Fruit fly (Drosophila melanogaster) whole organism, embryonic: ENCODE data around the gene Invadolysin.

Experiments used
- Atf6 ChIP-seq: fragments of 200-800 bp; sonication (Bioruptor generic); IDR thresholded peaks from 2 replicates; pipeline ENCODE4 v1.3.6; 2022; ENCODE audit warnings: missing biosample characterization, missing genetic modification characterization
- Bdp1 ChIP-seq: fragments of 200-800 bp; sonication (Bioruptor generic); optimal IDR thresholded peaks from 3 replicates; lab custom pipeline; 2016; ENCODE audit warnings: missing biosample characterization, missing genetic modification characterization
- Bteb2 ChIP-seq: fragments of 200-800 bp; sonication (Bioruptor generic); optimal IDR thresholded peaks from 2 replicates; lab custom pipeline; 2016; ENCODE audit warnings: missing biosample characterization, missing genetic modification characterization
- CG10209 ChIP-seq: fragments of 200-800 bp; sonication (Bioruptor generic); optimal IDR thresholded peaks from 3 replicates; lab custom pipeline; 2017; ENCODE audit warnings: missing biosample characterization, mild to moderate bottlenecking, missing genetic modification characterization, missing genetic modification reagents
- CG10654 ChIP-seq: fragments of 200-800 bp; sonication (Bioruptor generic); optimal IDR thresholded peaks from 2 replicates; lab custom pipeline; 2016; ENCODE audit warnings: missing biosample characterization, missing genetic modification characterization
- CG11398 ChIP-seq: fragments of 200-800 bp; sonication (Bioruptor generic); optimal IDR thresholded peaks from 2 replicates; lab custom pipeline; 2016; ENCODE audit warnings: missing biosample characterization, missing genetic modification characterization
- CG1233 ChIP-seq: fragments of 200-800 bp; sonication (Bioruptor generic); optimal IDR thresholded peaks from 4 replicates; lab custom pipeline; 2018; ENCODE audit warnings: missing biosample characterization, mild to moderate bottlenecking, missing genetic modification characterization
- CG15011 ChIP-seq: fragments of 200-800 bp; sonication (Bioruptor generic); optimal IDR thresholded peaks from 3 replicates; lab custom pipeline; 2018; ENCODE audit warnings: missing biosample characterization, mild to moderate bottlenecking, missing genetic modification characterization
- CG15601 ChIP-seq: fragments of 200-800 bp; sonication (Bioruptor generic); optimal IDR thresholded peaks from 3 replicates; lab custom pipeline; 2019; ENCODE audit warnings: missing biosample characterization, mild to moderate bottlenecking, missing genetic modification characterization, moderate library complexity
- CG1603 ChIP-seq: fragments of 200-800 bp; sonication (Bioruptor generic); optimal IDR thresholded peaks from 2 replicates; lab custom pipeline; 2019; ENCODE audit warnings: missing biosample characterization, mild to moderate bottlenecking, missing genetic modification characterization, moderate library complexity
- CG17385 ChIP-seq: fragments of 200-800 bp; sonication (Bioruptor generic); optimal IDR thresholded peaks from 3 replicates; lab custom pipeline; 2018; ENCODE audit warnings: missing biosample characterization, mild to moderate bottlenecking, missing genetic modification characterization
- CG17829 ChIP-seq: fragments of 200-800 bp; optimal IDR thresholded peaks from 2 replicates; lab custom pipeline; 2019; ENCODE audit warnings: missing biosample characterization, mild to moderate bottlenecking, missing genetic modification characterization, moderate library complexity
- CG18476 ChIP-seq: fragments of 200-800 bp; sonication (Bioruptor generic); optimal IDR thresholded peaks from 2 replicates; lab custom pipeline; 2016; ENCODE audit warnings: missing biosample characterization, mild to moderate bottlenecking, missing genetic modification characterization
- CG2712 ChIP-seq: fragments of 200-800 bp; optimal IDR thresholded peaks from 3 replicates; lab custom pipeline; 2019; ENCODE audit warnings: missing biosample characterization, mild to moderate bottlenecking, missing genetic modification characterization, moderate library complexity
- CG30403 ChIP-seq: fragments of 200-800 bp; sonication (Bioruptor generic); optimal IDR thresholded peaks from 3 replicates; lab custom pipeline; 2016; ENCODE audit warnings: missing biosample characterization, missing genetic modification characterization
- CG3065 ChIP-seq: fragments of 200-800 bp; sonication (Bioruptor generic); optimal IDR thresholded peaks from 2 replicates; lab custom pipeline; 2016; ENCODE audit warnings: missing biosample characterization, missing genetic modification characterization
- CG34422 ChIP-seq: fragments of 200-800 bp; sonication (Bioruptor generic); IDR thresholded peaks from 3 replicates; pipeline ENCODE4 v1.3.6; 2022; ENCODE audit warnings: missing biosample characterization, missing genetic modification characterization
- CG6272 ChIP-seq: fragments of 200-800 bp; sonication (Bioruptor generic); IDR thresholded peaks from 2 replicates; pipeline ENCODE4 v1.3.6; 2022; ENCODE audit warnings: missing biosample characterization, missing genetic modification characterization
- CG6813 ChIP-seq: fragments of 200-800 bp; sonication (Bioruptor generic); optimal IDR thresholded peaks from 2 replicates; lab custom pipeline; 2017; ENCODE audit warnings: missing biosample characterization, missing genetic modification characterization, mild to moderate bottlenecking, moderate library complexity, missing genetic modification reagents
- CG7745 ChIP-seq: fragments of 200-800 bp; sonication (Bioruptor generic); optimal IDR thresholded peaks from 2 replicates; lab custom pipeline; 2018; ENCODE audit warnings: missing biosample characterization, mild to moderate bottlenecking, missing genetic modification characterization, moderate library complexity
- D19B ChIP-seq: fragments of 200-800 bp; sonication (Bioruptor generic); optimal IDR thresholded peaks from 2 replicates; lab custom pipeline; 2017; ENCODE audit warnings: missing biosample characterization, mild to moderate bottlenecking, missing genetic modification characterization
- Doc2 ChIP-seq: fragments of 200-800 bp; sonication (Bioruptor generic); IDR thresholded peaks from 2 replicates; pipeline ENCODE4 v1.3.6; 2022; ENCODE audit warnings: missing biosample characterization, missing genetic modification characterization
- E2f2 ChIP-seq: fragments of 200-800 bp; sonication (Bioruptor generic); IDR thresholded peaks from 2 replicates; pipeline ENCODE4 v1.3.6; 2022; ENCODE audit warnings: missing biosample characterization, missing genetic modification characterization
- Ets97D ChIP-seq: fragments of 200-800 bp; sonication (Bioruptor generic); optimal IDR thresholded peaks from 3 replicates; lab custom pipeline; 2016; ENCODE audit warnings: missing biosample characterization, missing genetic modification characterization
- HHEX ChIP-seq: fragments of 200-800 bp; sonication (Bioruptor generic); optimal IDR thresholded peaks from 3 replicates; lab custom pipeline; 2017; ENCODE audit warnings: missing biosample characterization, mild to moderate bottlenecking, missing genetic modification characterization, missing genetic modification reagents
- HLH3B ChIP-seq: fragments of 200-800 bp; sonication (Bioruptor generic); IDR thresholded peaks from 2 replicates; pipeline ENCODE4 v1.3.6; 2022; ENCODE audit warnings: missing biosample characterization, missing genetic modification characterization
- Hey ChIP-seq: fragments of 200-800 bp; sonication (Bioruptor generic); optimal IDR thresholded peaks from 3 replicates; lab custom pipeline; 2018; ENCODE audit warnings: missing biosample characterization, mild to moderate bottlenecking, missing genetic modification characterization
- HmgD ChIP-seq: fragments of 200-800 bp; sonication (Bioruptor generic); optimal IDR thresholded peaks from 3 replicates; lab custom pipeline; 2016; ENCODE audit warnings: missing biosample characterization, missing genetic modification characterization
- Hsf ChIP-seq: fragments of 200-800 bp; sonication (Bioruptor generic); optimal IDR thresholded peaks from 3 replicates; lab custom pipeline; 2016; ENCODE audit warnings: missing biosample characterization, missing genetic modification characterization
- Kr ChIP-seq: fragments of 200-800 bp; sonication (Bioruptor generic); optimal IDR thresholded peaks from 2 replicates; lab custom pipeline; 2017; ENCODE audit warnings: missing biosample characterization, mild to moderate bottlenecking, missing genetic modification characterization
- NC2β ChIP-seq: fragments of 200-800 bp; sonication (Bioruptor generic); optimal IDR thresholded peaks from 2 replicates; lab custom pipeline; 2016; ENCODE audit warnings: missing biosample characterization, missing genetic modification characterization
- Rx ChIP-seq: fragments of 200-800 bp; sonication (Bioruptor generic); IDR thresholded peaks from 2 replicates; pipeline ENCODE4 v1.3.6; 2022; ENCODE audit warnings: missing biosample characterization, missing genetic modification characterization
- Sox100B ChIP-seq: fragments of 200-800 bp; sonication (Bioruptor generic); optimal IDR thresholded peaks from 3 replicates; lab custom pipeline; 2018; ENCODE audit warnings: missing biosample characterization, mild to moderate bottlenecking, missing genetic modification characterization
- Ssrp ChIP-seq: fragments of 200-800 bp; sonication (Bioruptor generic); optimal IDR thresholded peaks from 2 replicates; lab custom pipeline; 2018; ENCODE audit warnings: missing biosample characterization, mild to moderate bottlenecking, missing genetic modification characterization, moderate library complexity
- Vsx1 ChIP-seq: fragments of 200-800 bp; sonication (Bioruptor generic); optimal IDR thresholded peaks from 2 replicates; lab custom pipeline; 2017; ENCODE audit warnings: missing biosample characterization, mild to moderate bottlenecking, missing genetic modification characterization, missing genetic modification reagents
- ato ChIP-seq: fragments of 200-800 bp; sonication (Bioruptor generic); IDR thresholded peaks from 2 replicates; pipeline ENCODE4 v1.3.6; 2022; ENCODE audit warnings: missing biosample characterization, missing genetic modification characterization; ENCODE audit not compliant: partially characterized antibody
- az2 ChIP-seq: fragments of 200-800 bp; sonication (Bioruptor generic); optimal IDR thresholded peaks from 3 replicates; lab custom pipeline; 2016; ENCODE audit warnings: missing biosample characterization, missing genetic modification characterization
- bab2 ChIP-seq: fragments of 200-800 bp; sonication (Bioruptor generic); optimal IDR thresholded peaks from 2 replicates; lab custom pipeline; 2016; ENCODE audit warnings: missing biosample characterization, missing genetic modification characterization
- bigmax ChIP-seq: fragments of 200-800 bp; sonication (Bioruptor generic); optimal IDR thresholded peaks from 2 replicates; lab custom pipeline; 2018; ENCODE audit warnings: missing biosample characterization, mild to moderate bottlenecking, missing genetic modification characterization
- dati ChIP-seq: fragments of 200-800 bp; sonication (Bioruptor generic); IDR thresholded peaks from 2 replicates; pipeline ENCODE4 v1.3.6; 2022; ENCODE audit warnings: missing biosample characterization, missing genetic modification characterization
- dysf ChIP-seq: fragments of 200-800 bp; sonication (Bioruptor generic); IDR thresholded peaks from 3 replicates; pipeline ENCODE4 v1.3.6; 2022; ENCODE audit warnings: missing biosample characterization, missing genetic modification characterization
- ftz-f1 ChIP-seq: fragments of 200-800 bp; sonication (Bioruptor generic); optimal IDR thresholded peaks from 2 replicates; lab custom pipeline; 2016; ENCODE audit warnings: missing biosample characterization, missing genetic modification characterization
- her ChIP-seq: fragments of 200-800 bp; sonication (Bioruptor generic); optimal IDR thresholded peaks from 2 replicates; lab custom pipeline; 2016; ENCODE audit warnings: missing biosample characterization, missing genetic modification characterization
- hth ChIP-seq: fragments of >200 bp; optimal IDR thresholded peaks from 2 replicates; lab custom pipeline; 2017; ENCODE audit warnings: inconsistent platforms
- ken ChIP-seq: fragments of 200-800 bp; sonication (Bioruptor generic); IDR thresholded peaks from 3 replicates; pipeline ENCODE4 v1.3.6; 2022; ENCODE audit warnings: missing biosample characterization, missing genetic modification characterization
- lmd ChIP-seq: fragments of 200-800 bp; sonication (Bioruptor generic); IDR thresholded peaks from 2 replicates; pipeline ENCODE4 v1.3.6; 2022; ENCODE audit warnings: missing biosample characterization, missing genetic modification characterization
- odd ChIP-seq: fragments of 200-800 bp; sonication (Bioruptor generic); optimal IDR thresholded peaks from 2 replicates; lab custom pipeline; 2017; ENCODE audit warnings: missing biosample characterization, mild to moderate bottlenecking, missing genetic modification characterization
- phol ChIP-seq: fragments of 200-800 bp; sonication (Bioruptor generic); optimal IDR thresholded peaks from 3 replicates; lab custom pipeline; 2018; ENCODE audit warnings: missing biosample characterization, mild to moderate bottlenecking, missing genetic modification characterization, moderate library complexity
- pita ChIP-seq: fragments of 200-800 bp; sonication (Bioruptor generic); optimal IDR thresholded peaks from 2 replicates; lab custom pipeline; 2017; ENCODE audit warnings: missing biosample characterization, mild to moderate bottlenecking, missing genetic modification characterization
- schlank ChIP-seq: fragments of 200-800 bp; sonication (Bioruptor generic); optimal IDR thresholded peaks from 2 replicates; lab custom pipeline; 2018; ENCODE audit warnings: missing biosample characterization, mild to moderate bottlenecking, missing genetic modification characterization
- shn ChIP-seq: fragments of 200-800 bp; sonication (Bioruptor generic); optimal IDR thresholded peaks from 3 replicates; lab custom pipeline; 2016; ENCODE audit warnings: missing biosample characterization, missing genetic modification characterization
- slp2 ChIP-seq: fragments of 200-800 bp; sonication (Bioruptor generic); optimal IDR thresholded peaks from 2 replicates; lab custom pipeline; 2016; ENCODE audit warnings: missing biosample characterization, missing genetic modification characterization
- wor ChIP-seq: fragments of 200-800 bp; sonication (Bioruptor generic); IDR thresholded peaks from 2 replicates; pipeline ENCODE4 v1.3.6; 2022; ENCODE audit warnings: missing biosample characterization, missing genetic modification characterization

The Invadolysin gene

DNA sequence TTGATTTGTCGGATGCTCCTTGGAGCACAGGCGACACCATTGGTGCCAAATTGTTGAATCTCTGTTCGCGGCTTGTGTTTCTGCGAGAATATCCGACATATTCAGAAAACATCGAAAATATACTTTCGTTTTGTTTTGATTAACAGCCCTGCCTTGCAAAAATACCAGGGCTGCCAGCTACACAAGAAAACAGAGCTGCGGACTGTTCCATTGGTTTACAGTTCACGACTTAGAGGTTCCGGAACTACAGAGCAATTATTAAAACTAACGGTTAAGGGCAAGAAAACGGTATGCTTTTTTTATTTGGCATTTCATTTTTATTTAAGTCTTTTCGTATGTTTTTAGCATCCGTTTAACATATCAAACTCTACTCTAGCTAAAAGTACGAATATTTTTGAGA lies 16.7 kb downstream of the Invadolysin start, which contains the start of gene CG6254 (continued):
- TF ChIP-seq CG3065: no peak
- no peak for TF ChIP-seq dati
- TF ChIP-seq CG7745 (tag; lab: Kevin White, UChicago): no peak
- no peak for TF ChIP-seq Hey
- TF ChIP-seq E2f2 (GFP tag; lab: Robert Waterston, UW): peak; percentile 37
- TF ChIP-seq Atf6 (GFP tag; lab: Robert Waterston, UW): no peak
- TF ChIP-seq NC2β: no peak
- TF ChIP-seq Sox100B: no peak
- TF ChIP-seq slp2 (GFP tag; lab: Kevin White, UChicago): no peak
- TF ChIP-seq wor: no peak
- no peak for TF ChIP-seq CG18476 (GFP tag; lab: Kevin White, UChicago)
- no peak for TF ChIP-seq CG15601 (tag; lab: Kevin White, UChicago)
- peak; percentile 18 for TF ChIP-seq CG10654
- TF ChIP-seq CG6813 (GFP tag; lab: Kevin White, UChicago): no peak
- TF ChIP-seq Rx (GFP tag; lab: Robert Waterston, UW): no peak
- no peak for TF ChIP-seq lmd (GFP tag; lab: Robert Waterston, UW)
- no peak for TF ChIP-seq Doc2 (GFP tag; lab: Robert Waterston, UW)
- TF ChIP-seq CG6272 (GFP tag; lab: Robert Waterston, UW): no peak
- no peak for TF ChIP-seq HLH3B (GFP tag; lab: Robert Waterston, UW)
- TF ChIP-seq CG10209 (GFP tag; lab: Kevin White, UChicago): no peak
- peak; percentile 60; the same call in 1 of the 2 replicates for TF ChIP-seq ato
- TF ChIP-seq ken (GFP tag; lab: Robert Waterston, UW): peak; percentile 40; the same call in 1 of the 3 replicates
- TF ChIP-seq CG30403 (GFP tag; lab: Kevin White, UChicago): peak; percentile 59
- peak; percentile 17 for TF ChIP-seq shn (GFP tag; lab: Kevin White, UChicago)
- TF ChIP-seq CG15011 (GFP tag; lab: Kevin White, UChicago): no peak
- peak; percentile 33 for TF ChIP-seq her
- TF ChIP-seq Ets97D (GFP tag; lab: Kevin White, UChicago): no peak
- TF ChIP-seq schlank (tag; lab: Kevin White, UChicago): no peak
- TF ChIP-seq Vsx1 (GFP tag; lab: Kevin White, UChicago): no peak
- TF ChIP-seq D19B (GFP tag; lab: Kevin White, UChicago): no peak
- TF ChIP-seq az2 (GFP tag; lab: Kevin White, UChicago): peak; percentile 45
- no peak for TF ChIP-seq pita (GFP tag; lab: Kevin White, UChicago)
- TF ChIP-seq Bdp1 (GFP tag; lab: Kevin White, UChicago): no peak
- peak; percentile 46 for TF ChIP-seq CG17829 (tag; lab: Kevin White, UChicago)
- TF ChIP-seq dysf: 0 out of 3 replicates have a peak, but pooled peaks have one; percentile 31
- peak; percentile 36 for TF ChIP-seq Bteb2 (GFP tag; lab: Kevin White, UChicago)
- peak; percentile 34 for TF ChIP-seq Hsf (GFP tag; lab: Kevin White, UChicago)
- TF ChIP-seq CG17385 (GFP tag; lab: Kevin White, UChicago): no peak
- no peak for TF ChIP-seq hth (lab: Kevin White, UChicago)
- no peak for TF ChIP-seq odd (GFP tag; lab: Kevin White, UChicago)
- no peak for TF ChIP-seq bigmax (GFP tag; lab: Kevin White, UChicago)
- no peak for TF ChIP-seq CG34422 (GFP tag; lab: Robert Waterston, UW)
- no peak for TF ChIP-seq Kr (GFP tag; lab: Kevin White, UChicago)
- peak; percentile 44 for TF ChIP-seq phol (tag; lab: Kevin White, UChicago)
- no peak for TF ChIP-seq CG2712 (tag; lab: Kevin White, UChicago)
- peak; percentile 76 for TF ChIP-seq ftz-f1 (GFP tag; lab: Kevin White, UChicago)
- no peak for TF ChIP-seq CG1233 (GFP tag; lab: Kevin White, UChicago)
- TF ChIP-seq CG11398: no peak
- TF ChIP-seq Ssrp (tag; lab: Kevin White, UChicago): no peak
- peak; percentile 69 for TF ChIP-seq HmgD (GFP tag; lab: Kevin White, UChicago)
- peak; percentile 1 for TF ChIP-seq bab2 (GFP tag; lab: Kevin White, UChicago)
- peak; percentile 68 for TF ChIP-seq CG1603 (tag; lab: Kevin White, UChicago)
- TF ChIP-seq HHEX (GFP tag; lab: Kevin White, UChicago): no peak
